Fruit fly (Drosophila melanogaster): ENCODE data around the gene CG14879.

CG14879 gene

DNA sequence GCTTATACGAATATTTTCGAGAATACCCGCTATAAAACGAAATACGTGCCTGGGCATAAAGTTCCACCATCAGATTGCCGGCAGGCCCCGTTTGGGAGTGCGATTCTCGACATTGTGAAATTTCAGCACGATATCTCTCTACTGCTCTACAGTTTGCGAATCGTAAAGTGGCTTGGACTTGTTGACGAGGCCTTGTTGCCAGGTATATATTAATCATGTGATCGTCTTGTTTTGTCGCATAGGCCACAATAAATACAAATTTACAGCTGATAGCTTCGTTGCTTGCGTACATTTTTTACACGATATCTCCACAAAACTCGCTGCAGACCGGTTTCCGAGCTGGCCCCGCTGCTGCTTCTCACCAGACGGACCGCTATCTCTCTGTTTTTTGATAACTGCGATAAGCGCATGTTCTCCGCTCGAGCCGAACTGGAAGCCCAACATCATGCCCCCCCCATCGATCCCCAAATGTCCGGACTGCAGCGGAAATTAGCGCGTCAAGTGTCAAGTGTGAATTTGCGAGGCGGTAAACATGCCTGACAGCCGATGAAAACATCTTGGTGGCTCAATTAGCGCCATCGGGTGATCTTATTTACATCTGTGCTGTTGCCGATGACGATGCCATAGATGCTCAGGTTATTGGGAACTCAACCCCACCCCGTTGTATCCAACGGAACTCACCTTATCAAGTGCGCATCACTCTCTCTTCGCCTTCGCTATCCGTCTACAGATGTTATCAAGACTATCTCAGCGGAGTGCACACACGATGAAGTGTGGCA is 39.5 kb downstream of the CG14879 start (continued):
- TF ChIP-seq CG12942 (GFP tag; optimal IDR thresholded peaks at IDR 0.05) (no peak), ken (GFP tag; IDR thresholded peaks at IDR 0.05) (no peak), CG4282 (GFP tag; optimal IDR thresholded peaks at IDR 0.05) (no peak), tgo (GFP tag; IDR thresholded peaks at IDR 0.05) (peak; percentile 39; the same call in 2 of the 3 replicates), tx (GFP tag; optimal IDR thresholded peaks at IDR 0.05) (peak; percentile 1), H2.0 (GFP tag; IDR thresholded peaks at IDR 0.05) (no peak), CG32767 (GFP tag; IDR thresholded peaks at IDR 0.05) (no peak), Hr78 (GFP tag; optimal IDR thresholded peaks at IDR 0.05) (no peak), CG14860 (GFP tag; IDR thresholded peaks at IDR 0.05; ENCODE audit: partially characterized antibody) (no peak), CG1603 (tag; optimal IDR thresholded peaks at IDR 0.05) (peak; percentile 19), Mes4 (GFP tag; optimal IDR thresholded peaks at IDR 0.05) (no peak), CG2116 (GFP tag; optimal IDR thresholded peaks at IDR 0.05) (no peak), repo (GFP tag; optimal IDR thresholded peaks at IDR 0.05) (no peak), chm (GFP tag; IDR thresholded peaks at IDR 0.05) (no peak), gt (GFP tag; IDR thresholded peaks at IDR 0.05) (no peak), CG9609 (GFP tag; optimal IDR thresholded peaks at IDR 0.05) (no peak), rib (GFP tag; IDR thresholded peaks at IDR 0.05) (no peak), ttk (GFP tag; IDR thresholded peaks at IDR 0.05) (no peak), Nf-YC (tag; optimal IDR thresholded peaks at IDR 0.05) (no peak), ci (GFP tag; IDR thresholded peaks at IDR 0.05) (no peak), CG9817 (tag; optimal IDR thresholded peaks at IDR 0.05) (no peak), CG30431 (GFP tag; optimal IDR thresholded peaks at IDR 0.05) (no peak), ab (GFP tag; optimal IDR thresholded peaks at IDR 0.05) (no peak), CG8924 (tag; optimal IDR thresholded peaks at IDR 0.05) (no peak), danr (GFP tag; IDR thresholded peaks at IDR 0.05) (no peak), CG8089 (GFP tag; optimal IDR thresholded peaks at IDR 0.05) (no peak), trem (tag; optimal IDR thresholded peaks at IDR 0.05) (no peak), NC2β (GFP tag; optimal IDR thresholded peaks at IDR 0.05) (no peak), B-H1 (GFP tag; IDR thresholded peaks at IDR 0.05) (no peak), crp (GFP tag; optimal IDR thresholded peaks at IDR 0.05) (no peak), Hmx (GFP tag; optimal IDR thresholded peaks at IDR 0.05) (no peak), dan (GFP tag; IDR thresholded peaks at IDR 0.05) (no peak), NFAT (GFP tag; IDR thresholded peaks at IDR 0.05) (no peak), gem (tag; optimal IDR thresholded peaks at IDR 0.05) (peak; percentile 30), CG4404 (GFP tag; IDR thresholded peaks at IDR 0.05) (no peak), CG11085 (GFP tag; IDR thresholded peaks at IDR 0.05) (no peak), Sox102F (GFP tag; optimal IDR thresholded peaks at IDR 0.05) (no peak), Fer1 (GFP tag; optimal IDR thresholded peaks at IDR 0.05) (no peak), ranshi (GFP tag; IDR thresholded peaks at IDR 0.05) (no peak), CG8281 (tag; optimal IDR thresholded peaks at IDR 0.05) (no peak), Dip2 (GFP tag; IDR thresholded peaks at IDR 0.05) (no peak), cg (GFP tag; optimal IDR thresholded peaks at IDR 0.05) (no peak), Mrtf (GFP tag; IDR thresholded peaks at IDR 0.05) (peak; percentile 27; the same call in 1 of the 3 replicates), CG11247 (GFP tag; IDR thresholded peaks at IDR 0.05) (no peak), mirr (GFP tag; optimal IDR thresholded peaks at IDR 0.05) (no peak), Rfx (GFP tag; IDR thresholded peaks at IDR 0.05) (peak; percentile 65), YL-1 (GFP tag; optimal IDR thresholded peaks at IDR 0.05) (no peak), sens (GFP tag) (peak; percentile 53), NK7.1 (GFP tag; optimal IDR thresholded peaks at IDR 0.05) (no peak), btn (GFP tag; optimal IDR thresholded peaks at IDR 0.05) (no peak), Dek (tag; optimal IDR thresholded peaks at IDR 0.05) (no peak), grau (tag; optimal IDR thresholded peaks at IDR 0.05) (peak; percentile 29)
